Worm (Caenorhabditis elegans): ENCODE data around the gene memb-2.

DNA sequence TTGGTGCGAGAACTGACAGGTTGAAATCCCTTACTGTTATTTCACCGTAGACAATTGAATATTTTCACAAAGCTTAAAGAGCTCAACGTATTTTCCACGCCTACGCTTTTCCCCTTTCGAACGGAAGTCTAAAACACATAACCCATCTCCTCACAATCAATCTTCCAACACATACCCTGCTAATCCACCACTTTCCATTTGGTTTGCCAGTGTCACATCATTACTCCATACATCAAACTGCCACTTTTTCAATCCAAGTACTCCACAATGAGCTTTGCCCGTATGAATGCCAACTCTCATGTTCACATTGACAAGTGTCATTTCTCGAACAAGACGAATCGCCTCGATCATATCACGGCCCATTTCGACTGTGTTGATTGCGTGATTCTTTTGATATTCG is 8.1 kb upstream of the memb-2 start:
- TF ChIP-seq him-1 (tag; optimal IDR thresholded peaks at IDR 0.05) (no peak), dao-5 (tag; optimal IDR thresholded peaks at IDR 0.05) (no peak), W03F9.2 (tag; optimal IDR thresholded peaks at IDR 0.05) (no peak)

Measured in whole organism, L4/young adult.